Worm (Caenorhabditis elegans) whole organism, L2 larva: ENCODE results near the gene atgl-1.

Experiments
- R02D3.7 ChIP-seq: fragments of 150-350 bp; optimal IDR thresholded peaks from 2 replicates; lab custom pipeline; 2014; ENCODE audit warnings: missing biosample characterization, missing genetic modification characterization
- alr-1 ChIP-seq: fragments of 150-350 bp; optimal IDR thresholded peaks from 2 replicates; lab custom pipeline; 2014; ENCODE audit warnings: missing biosample characterization, missing genetic modification characterization
- aly-2 ChIP-seq: fragments of 150-350 bp; optimal IDR thresholded peaks from 2 replicates; lab custom pipeline; 2014; ENCODE audit warnings: missing biosample characterization, missing genetic modification characterization
- ceh-82 ChIP-seq: fragments of 150-350 bp; optimal IDR thresholded peaks from 2 replicates; lab custom pipeline; 2014; ENCODE audit warnings: missing biosample characterization, missing genetic modification characterization
- egl-27 ChIP-seq: sonication (generic microtip); optimal IDR thresholded peaks from 3 replicates; lab custom pipeline; 2017; ENCODE audit warnings: missing biosample characterization, missing genetic modification reagents, missing genetic modification characterization
- elt-1 ChIP-seq: fragments of 150-350 bp; optimal IDR thresholded peaks from 2 replicates; lab custom pipeline; 2014; ENCODE audit warnings: missing biosample characterization, missing genetic modification characterization
- elt-3 ChIP-seq: sonication (generic microtip); optimal IDR thresholded peaks from 2 replicates; lab custom pipeline; 2017; ENCODE audit warnings: missing biosample characterization, missing genetic modification characterization
- lin-13 ChIP-seq: fragments of 150-350 bp; optimal IDR thresholded peaks from 2 replicates; lab custom pipeline; 2014; ENCODE audit warnings: missing biosample characterization, missing genetic modification reagents, missing genetic modification characterization
- mab-5 ChIP-seq: fragments of 150-350 bp; optimal IDR thresholded peaks from 2 replicates; lab custom pipeline; 2014; ENCODE audit warnings: missing biosample characterization, missing genetic modification characterization
- nhr-11 ChIP-seq: fragments of 150-350 bp; optimal IDR thresholded peaks from 2 replicates; lab custom pipeline; 2014; ENCODE audit warnings: missing biosample characterization, missing genetic modification characterization
- skn-1 ChIP-seq: sonication (generic microtip); optimal IDR thresholded peaks from 2 replicates; lab custom pipeline; 2017; ENCODE audit warnings: missing biosample characterization, missing genetic modification characterization
- unc-62 ChIP-seq: fragments of 150-350 bp; optimal IDR thresholded peaks from 2 replicates; lab custom pipeline; 2014; ENCODE audit warnings: missing biosample characterization, missing genetic modification reagents, missing genetic modification characterization
- ztf-11 ChIP-seq: sonication (generic microtip); optimal IDR thresholded peaks from 2 replicates; lab custom pipeline; 2017; ENCODE audit warnings: missing biosample characterization, missing genetic modification characterization
- ztf-4 ChIP-seq: fragments of 150-350 bp; optimal IDR thresholded peaks from 2 replicates; lab custom pipeline; 2014; ENCODE audit warnings: missing biosample characterization, missing genetic modification characterization

- TF ChIP-seq lin-13 (GFP tag; lab: Kevin White, UChicago): no peak
- no peak for TF ChIP-seq ztf-11
- no peak for TF ChIP-seq ztf-4
- TF ChIP-seq mab-5 (tag; lab: Kevin White, UChicago): no peak
- no peak for TF ChIP-seq elt-1
- no peak for TF ChIP-seq skn-1 (tag; lab: Kevin White, UChicago)
- TF ChIP-seq elt-3 (tag; lab: Kevin White, UChicago): no peak
- TF ChIP-seq aly-2 (tag; lab: Kevin White, UChicago): no peak
- no peak for TF ChIP-seq egl-27 (tag; lab: Kevin White, UChicago)
- TF ChIP-seq R02D3.7 (tag; lab: Kevin White, UChicago): no peak
- TF ChIP-seq alr-1 (tag; lab: Kevin White, UChicago): no peak
- no peak for TF ChIP-seq nhr-11
- TF ChIP-seq ceh-82 (tag; lab: Kevin White, UChicago): no peak
- TF ChIP-seq unc-62: no peak
These were observed 16.4 kb downstream of the atgl-1 start for ce11 chrIII:6402810-6403209.
